Worm (Caenorhabditis elegans) whole organism, early embryonic: ENCODE results near the gene mlt-10.

Source experiments
- ama-1 ChIP-seq: fragments of 150-350 bp; optimal IDR thresholded peaks from 2 replicates; lab custom pipeline; 2014
- flt-1 ChIP-seq: fragments of 200-800 bp; sonication (Bioruptor generic); IDR thresholded peaks from 2 replicates; pipeline ENCODE4 v1.3.6; 2022; ENCODE audit warnings: missing genetic modification characterization, missing compliant biosample characterization

- TF ChIP-seq ama-1 (lab: Kevin White, UChicago) = no peak
- no peak for TF ChIP-seq flt-1 (GFP tag; lab: Robert Waterston, UW)
Measured at ce11 chrII:577632-578031, 31.1 kb downstream of the mlt-10 start, which contains the start of gene W08F4.7.
